Fruit fly (Drosophila melanogaster) whole organism, wandering third instar larva: ENCODE data around the gene Mkp.
A peak's percentile ranks its signal among the peaks of the same experiment; 100 is the strongest.

Experiments
- CG32264 ChIP-seq: fragments of 200-800 bp; sonication (Bioruptor generic); optimal IDR thresholded peaks from 2 replicates; lab custom pipeline; 2016; ENCODE audit warnings: missing biosample characterization, missing genetic modification characterization
- CG9705 ChIP-seq: fragments of 200-800 bp; sonication (Bioruptor generic); optimal IDR thresholded peaks from 2 replicates; lab custom pipeline; 2018; ENCODE audit warnings: missing biosample characterization, mild to moderate bottlenecking, missing genetic modification characterization
- Dif ChIP-seq: fragments of 200-275, 200-300 bp; sonication (Bioruptor generic); optimal IDR thresholded peaks from 2 replicates; lab custom pipeline; 2018; ENCODE audit warnings: missing biosample characterization, missing genetic modification characterization; ENCODE audit not compliant: partially characterized antibody
- GATAd ChIP-seq: sonication (Bioruptor generic); optimal IDR thresholded peaks from 2 replicates; lab custom pipeline; 2016; ENCODE audit warnings: missing biosample characterization, missing genetic modification characterization
- HLH106 ChIP-seq: fragments of 200-800 bp; optimal IDR thresholded peaks from 3 replicates; lab custom pipeline; 2019; ENCODE audit warnings: missing biosample characterization, mild to moderate bottlenecking, missing genetic modification characterization, moderate library complexity
- Hnf4 ChIP-seq: fragments of 200-800 bp; sonication (Bioruptor generic); optimal IDR thresholded peaks from 2 replicates; lab custom pipeline; 2016; ENCODE audit warnings: missing biosample characterization, mild to moderate bottlenecking, missing genetic modification characterization
- Hr83 ChIP-seq: fragments of 200-300 bp; sonication (Bioruptor generic); optimal IDR thresholded peaks from 2 replicates; lab custom pipeline; 2016; ENCODE audit warnings: missing biosample characterization, mild to moderate bottlenecking, missing genetic modification characterization, moderate library complexity; ENCODE audit not compliant: poor library complexity, severe bottlenecking
- Jra ChIP-seq: sonication (Bioruptor generic); optimal IDR thresholded peaks from 2 replicates; lab custom pipeline; 2016; ENCODE audit warnings: missing biosample characterization, missing genetic modification characterization
- Mio ChIP-seq: sonication (Bioruptor generic); optimal IDR thresholded peaks from 2 replicates; lab custom pipeline; 2016; ENCODE audit warnings: missing biosample characterization, missing genetic modification characterization
- Myc ChIP-seq: fragments of >200 bp; optimal IDR thresholded peaks from 2 replicates; lab custom pipeline; 2017
- N ChIP-seq: fragments of >200 bp; optimal IDR thresholded peaks from 2 replicates; lab custom pipeline; 2018; ENCODE audit warnings: missing biosample characterization, missing external identifiers, missing genetic modification characterization
- Rel ChIP-seq, 2 experiments: fragments of 200-800 bp; sonication (Bioruptor generic) in 1 of 2; optimal IDR thresholded peaks; 2 replicates in 1 of 2; 3 replicates in 1 of 2; lab custom pipeline; 2016 to 2019; ENCODE audit warnings: mild to moderate bottlenecking in 2 of 2, missing biosample characterization in 2 of 2, missing genetic modification characterization in 2 of 2, moderate library complexity in 1 of 2
- Sp1 ChIP-seq: fragments of 200-800 bp; sonication (Bioruptor generic); optimal IDR thresholded peaks from 3 replicates; lab custom pipeline; 2019; ENCODE audit warnings: missing biosample characterization, mild to moderate bottlenecking, missing genetic modification characterization, moderate library complexity
- Vsx2 ChIP-seq: fragments of 200-300, 225-300 bp; sonication (Bioruptor generic); optimal IDR thresholded peaks from 2 replicates; lab custom pipeline; 2018; ENCODE audit warnings: missing biosample characterization, missing genetic modification characterization; ENCODE audit not compliant: partially characterized antibody
- br ChIP-seq: fragments of 200-800 bp; sonication (Bioruptor generic); optimal IDR thresholded peaks from 2 replicates; lab custom pipeline; 2016; ENCODE audit warnings: missing biosample characterization, missing genetic modification characterization
- brk ChIP-seq: fragments of 200-800 bp; sonication (Bioruptor generic); optimal IDR thresholded peaks from 2 replicates; lab custom pipeline; 2016; ENCODE audit warnings: missing biosample characterization, mild to moderate bottlenecking, missing genetic modification characterization
- dl ChIP-seq, 2 experiments: fragments of 175-275, 200-275 bp in 1 of 2; fragments of 200-275 bp in 1 of 2; sonication (Bioruptor generic); optimal IDR thresholded peaks; lab custom pipeline; 2018; ENCODE audit warnings: mild to moderate bottlenecking in 2 of 2, missing biosample characterization in 2 of 2, missing genetic modification characterization in 2 of 2, moderate library complexity in 2 of 2; ENCODE audit not compliant: partially characterized antibody in 2 of 2, insufficient read depth in 1 of 2
- dmrt93B ChIP-seq: fragments of 200-800 bp; sonication (Bioruptor generic); optimal IDR thresholded peaks from 2 replicates; lab custom pipeline; 2018; ENCODE audit warnings: missing biosample characterization, mild to moderate bottlenecking, missing genetic modification characterization
- dsf ChIP-seq: sonication (Bioruptor generic); optimal IDR thresholded peaks from 2 replicates; lab custom pipeline; 2016; ENCODE audit warnings: missing biosample characterization, missing genetic modification characterization, borderline replicate concordance
- ey ChIP-seq: fragments of 200-800 bp; sonication (Bioruptor generic); optimal IDR thresholded peaks from 2 replicates; lab custom pipeline; 2016; ENCODE audit warnings: missing biosample characterization, missing genetic modification characterization
- foxo ChIP-seq, 2 experiments: fragments of 200-800 bp; sonication (Bioruptor generic); optimal IDR thresholded peaks; 2 replicates in 1 of 2; 3 replicates in 1 of 2; lab custom pipeline; 2016 to 2017; ENCODE audit warnings: missing biosample characterization in 2 of 2, missing genetic modification characterization in 2 of 2
- h ChIP-seq: fragments of 200-800 bp; sonication (Bioruptor generic); optimal IDR thresholded peaks from 3 replicates; lab custom pipeline; 2016; ENCODE audit warnings: missing biosample characterization, mild to moderate bottlenecking, missing genetic modification characterization
- jim ChIP-seq: fragments of 175-275, 200-325 bp; sonication (Bioruptor generic); optimal IDR thresholded peaks from 2 replicates; lab custom pipeline; 2016; ENCODE audit warnings: missing biosample characterization, mild to moderate bottlenecking, missing genetic modification characterization
- psq ChIP-seq: fragments of 200-800 bp; sonication (Bioruptor generic); optimal IDR thresholded peaks from 3 replicates; lab custom pipeline; 2017; ENCODE audit warnings: missing biosample characterization, mild to moderate bottlenecking, missing genetic modification characterization, moderate library complexity
- rgr ChIP-seq: fragments of 200-800 bp; sonication (Bioruptor generic); optimal IDR thresholded peaks from 3 replicates; lab custom pipeline; 2016; ENCODE audit warnings: missing biosample characterization, mild to moderate bottlenecking, missing genetic modification characterization
- tai ChIP-seq: sonication (Bioruptor generic); optimal IDR thresholded peaks from 2 replicates; lab custom pipeline; 2016; ENCODE audit warnings: missing biosample characterization, missing genetic modification characterization
- usp ChIP-seq: fragments of >200 bp; optimal IDR thresholded peaks from 2 replicates; lab custom pipeline; 2017; ENCODE audit warnings: missing biosample characterization, missing genetic modification characterization
- woc ChIP-seq: sonication (Bioruptor generic); optimal IDR thresholded peaks from 2 replicates; lab custom pipeline; 2016; ENCODE audit warnings: missing biosample characterization, mild to moderate bottlenecking, missing genetic modification characterization

Gene Mkp

DNA sequence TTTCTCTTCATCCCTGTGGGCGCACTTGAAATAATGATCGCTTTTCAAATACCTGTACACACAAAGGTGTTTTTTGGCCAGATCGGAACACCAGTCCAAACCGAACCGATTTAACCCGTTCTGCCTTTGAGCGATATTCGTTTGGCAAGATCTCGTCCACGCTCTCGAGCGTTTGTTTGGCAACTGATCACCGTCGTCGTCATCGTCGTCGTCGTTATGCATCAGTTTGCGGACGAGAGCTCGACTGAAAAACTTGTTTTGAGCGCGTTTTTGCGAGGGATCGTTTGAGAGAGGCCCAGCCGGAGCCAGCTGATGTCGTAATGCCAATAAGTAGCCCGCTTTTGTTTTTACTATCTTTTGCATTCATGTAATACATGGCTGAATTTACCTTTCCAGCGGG, 5.9 kb downstream of the Mkp start (continued):
- TF ChIP-seq HLH106 (tag; lab: Kevin White, UChicago) (no peak), CG9705 (GFP tag; lab: Kevin White, UChicago) (no peak), Hr83 (GFP tag; lab: Kevin White, UChicago) (peak; percentile 37), dl (GFP tag; optimal IDR thresholded peaks at IDR 0.05; lab: Kevin White, UChicago; ENCODE audit: insufficient read depth in 1 of 2, partially characterized antibody in 2 of 2) (peak in 1 of 2 experiments; percentile 34), h (GFP tag; lab: Kevin White, UChicago) (no peak)

DNA sequence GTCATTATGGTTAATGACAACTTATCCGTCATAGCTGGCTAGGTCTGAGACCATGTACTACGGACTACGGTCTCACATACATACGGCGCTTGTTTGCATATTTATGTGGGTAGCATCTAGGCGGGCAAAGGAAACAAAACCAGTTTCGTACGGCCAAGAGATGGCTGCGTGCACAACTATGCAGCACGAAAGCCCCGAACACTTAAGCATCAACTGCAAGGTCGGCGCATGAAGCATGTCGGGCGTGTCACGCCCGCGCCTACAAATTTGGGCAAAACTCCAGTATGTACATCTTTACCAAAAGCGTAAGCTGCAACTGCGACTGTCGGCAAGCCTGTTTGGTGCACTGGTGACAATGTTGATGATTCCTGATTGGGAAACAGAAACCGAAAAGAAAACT, 6.4 kb downstream of the Mkp start:
- TF ChIP-seq dsf (no peak), tai (GFP tag; lab: Kevin White, UChicago) (no peak), Rel (GFP tag; optimal IDR thresholded peaks at IDR 0.05; lab: Kevin White, UChicago) (no peak), Rel (tag; optimal IDR thresholded peaks at IDR 0.05; lab: Kevin White, UChicago) (no peak), brk (GFP tag; lab: Kevin White, UChicago) (no peak), Vsx2 (GFP tag; lab: Kevin White, UChicago) (no peak), Hnf4 (GFP tag; lab: Kevin White, UChicago) (no peak), dl (GFP tag; optimal IDR thresholded peaks at IDR 0.05; lab: Kevin White, UChicago; ENCODE audit: insufficient read depth in 1 of 2, partially characterized antibody in 2 of 2) (no peak), h (GFP tag; lab: Kevin White, UChicago) (no peak)
- TF ChIP-seq, all 38 proteins: peak for 0

DNA sequence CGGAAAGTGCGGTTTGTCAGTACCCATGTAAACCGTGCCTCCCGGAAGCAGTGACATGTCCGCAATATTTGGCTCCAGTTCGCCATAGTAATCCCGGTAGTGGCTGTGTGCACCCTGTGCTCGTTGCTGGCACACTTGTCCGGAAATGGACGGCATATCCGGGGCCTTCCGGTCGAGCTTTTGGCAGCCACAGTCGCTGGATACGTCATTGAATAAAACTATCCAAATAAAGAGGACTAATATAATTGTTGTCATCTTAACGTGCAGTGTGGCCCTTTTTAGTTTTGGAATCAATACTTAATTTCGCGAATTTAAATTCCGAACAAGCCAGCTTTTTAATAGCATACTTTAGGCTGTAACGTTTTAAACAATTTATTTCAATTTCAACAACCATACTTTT, 8.4 kb downstream of the Mkp start, which contains the start of gene CG7049:
TSS of gene CG7049 (minus strand) at position 280 of the 400 bp plus-strand sequence.
- no peak for TF ChIP-seq GATAd (GFP tag; lab: Kevin White, UChicago)
- no peak for TF ChIP-seq HLH106 (tag; lab: Kevin White, UChicago)
- peak; percentile 86 for TF ChIP-seq Myc (lab: Kevin White, UChicago)
- no peak for TF ChIP-seq CG32264 (GFP tag; lab: Kevin White, UChicago)
- no peak for TF ChIP-seq jim (GFP tag; lab: Kevin White, UChicago)
- TF ChIP-seq N (GFP tag; lab: Kevin White, UChicago), result peak; percentile 50
- TF ChIP-seq Hr83 (GFP tag; lab: Kevin White, UChicago), result no peak
- TF ChIP-seq Dif (GFP tag; lab: Kevin White, UChicago), result no peak
- no peak for TF ChIP-seq Mio (GFP tag; lab: Kevin White, UChicago)
- TF ChIP-seq Hnf4 (GFP tag; lab: Kevin White, UChicago), result no peak
- TF ChIP-seq dl (GFP tag; optimal IDR thresholded peaks at IDR 0.05; lab: Kevin White, UChicago; ENCODE audit: insufficient read depth in 1 of 2, partially characterized antibody in 2 of 2), result no peak

DNA sequence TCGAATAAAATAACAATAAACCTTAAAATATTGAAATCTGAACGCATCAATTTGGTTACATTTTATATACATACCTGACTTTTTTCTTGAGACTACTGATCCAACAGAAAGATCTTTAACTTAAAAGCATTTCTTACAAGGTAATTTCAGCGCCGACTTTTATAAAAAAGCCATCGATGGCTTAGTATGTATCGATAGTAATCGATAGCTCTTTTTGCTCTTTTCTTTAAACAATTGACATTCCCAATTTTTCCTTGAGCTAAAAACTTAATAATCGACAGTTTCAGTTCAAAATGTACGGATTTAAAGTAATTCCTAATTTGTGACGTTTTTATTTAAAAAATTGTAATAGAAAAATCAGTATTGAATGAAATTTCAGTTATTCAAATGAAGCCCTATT, 9.8 kb downstream of the Mkp start:
- no peak for TF ChIP-seq Dif (GFP tag; lab: Kevin White, UChicago)
- no peak for TF ChIP-seq tai (GFP tag; lab: Kevin White, UChicago)
- no peak for TF ChIP-seq CG32264 (GFP tag; lab: Kevin White, UChicago)
- TF ChIP-seq woc (GFP tag; lab: Kevin White, UChicago), result peak; percentile 10
- TF ChIP-seq Jra (GFP tag; lab: Kevin White, UChicago), result peak; percentile 54
- TF ChIP-seq foxo (GFP tag; optimal IDR thresholded peaks at IDR 0.05; lab: Kevin White, UChicago), result no peak
- no peak for TF ChIP-seq brk (GFP tag; lab: Kevin White, UChicago)

DNA sequence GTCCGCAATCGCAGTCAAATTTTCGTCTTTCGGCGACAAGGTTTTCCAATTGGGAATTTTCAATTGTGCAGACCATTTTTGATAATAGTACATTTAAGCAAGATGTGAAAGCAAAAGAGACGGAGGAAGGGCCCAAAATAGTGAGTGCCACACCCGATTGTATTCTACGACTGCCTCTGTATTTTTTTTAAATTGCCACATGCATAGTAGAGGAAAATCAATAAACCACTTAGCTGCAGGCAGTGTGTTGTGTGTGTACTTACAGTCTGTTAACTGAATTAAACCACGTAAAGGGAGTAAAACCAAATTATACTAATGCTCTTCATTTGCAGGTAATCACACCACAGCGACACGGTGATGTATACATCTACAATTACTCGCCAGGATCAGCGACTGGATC, 12.6 kb downstream of the Mkp start:
- no peak for TF ChIP-seq Hnf4 (GFP tag; lab: Kevin White, UChicago)
- no peak for TF ChIP-seq CG9705 (GFP tag; lab: Kevin White, UChicago)
- TF ChIP-seq psq (GFP tag; lab: Kevin White, UChicago), result no peak
- no peak for TF ChIP-seq woc (GFP tag; lab: Kevin White, UChicago)
- TF ChIP-seq Jra (GFP tag; lab: Kevin White, UChicago), result no peak
- TF ChIP-seq GATAd (GFP tag; lab: Kevin White, UChicago), result no peak
- TF ChIP-seq jim (GFP tag; lab: Kevin White, UChicago), result no peak
- TF ChIP-seq Dif (GFP tag; lab: Kevin White, UChicago), result no peak
- no peak for TF ChIP-seq rgr (GFP tag; lab: Kevin White, UChicago)
- no peak for TF ChIP-seq dmrt93B (GFP tag; lab: Kevin White, UChicago)
- TF ChIP-seq Sp1 (GFP tag; lab: Kevin White, UChicago), result no peak
- no peak for TF ChIP-seq ey (GFP tag; lab: Kevin White, UChicago)
- no peak for TF ChIP-seq foxo (GFP tag; optimal IDR thresholded peaks at IDR 0.05; lab: Kevin White, UChicago)
- no peak for TF ChIP-seq usp (GFP tag; lab: Kevin White, UChicago)
- no peak for TF ChIP-seq dl (GFP tag; optimal IDR thresholded peaks at IDR 0.05; lab: Kevin White, UChicago; ENCODE audit: insufficient read depth in 1 of 2, partially characterized antibody in 2 of 2)
- no peak for TF ChIP-seq Mio (GFP tag; lab: Kevin White, UChicago)
- TF ChIP-seq h (GFP tag; lab: Kevin White, UChicago), result no peak
- TF ChIP-seq CG32264 (GFP tag; lab: Kevin White, UChicago), result no peak
- no peak for TF ChIP-seq br (GFP tag; lab: Kevin White, UChicago)
